Fruit fly (Drosophila melanogaster) whole organism, prepupa: ENCODE results near the gene CG6118.

Experiments
- Blimp-1 ChIP-seq: fragments of 200-800 bp; sonication (Bioruptor generic); optimal IDR thresholded peaks from 3 replicates; lab custom pipeline; 2017; ENCODE audit warnings: missing biosample characterization, missing genetic modification characterization, mild to moderate bottlenecking, moderate library complexity, missing genetic modification reagents
- CG10631 ChIP-seq: fragments of 200-800 bp; sonication (Bioruptor generic); optimal IDR thresholded peaks from 2 replicates; lab custom pipeline; 2016; ENCODE audit warnings: missing biosample characterization, missing genetic modification characterization
- CG10669 ChIP-seq: fragments of 200-800 bp; sonication (Bioruptor generic); optimal IDR thresholded peaks from 3 replicates; lab custom pipeline; 2018; ENCODE audit warnings: missing biosample characterization, mild to moderate bottlenecking, missing genetic modification characterization, moderate library complexity
- CG11762 ChIP-seq: fragments of 200-800 bp; sonication (Bioruptor generic); optimal IDR thresholded peaks from 3 replicates; lab custom pipeline; 2016; ENCODE audit warnings: missing biosample characterization, missing genetic modification characterization; ENCODE audit not compliant: insufficient read depth
- CG15336 ChIP-seq: fragments of 200-800 bp; sonication (Bioruptor generic); IDR thresholded peaks from 2 replicates; pipeline ENCODE4 v1.3.6; 2022; ENCODE audit warnings: missing biosample characterization, missing genetic modification characterization
- CG1621 ChIP-seq: fragments of 200-800 bp; sonication (Bioruptor generic); optimal IDR thresholded peaks from 3 replicates; lab custom pipeline; 2018; ENCODE audit warnings: missing biosample characterization, mild to moderate bottlenecking, missing genetic modification characterization
- CG16779 ChIP-seq: fragments of 200-800 bp; sonication (Bioruptor generic); optimal IDR thresholded peaks from 3 replicates; lab custom pipeline; 2017; ENCODE audit warnings: missing biosample characterization, mild to moderate bottlenecking, missing genetic modification characterization
- CG31627 ChIP-seq: fragments of 200-800 bp; sonication (Bioruptor generic); optimal IDR thresholded peaks from 3 replicates; lab custom pipeline; 2016; ENCODE audit warnings: missing biosample characterization, missing genetic modification characterization
- CG32006 ChIP-seq: fragments of 200-800 bp; sonication (Bioruptor generic); optimal IDR thresholded peaks from 3 replicates; lab custom pipeline; 2017; ENCODE audit warnings: missing biosample characterization, mild to moderate bottlenecking, missing genetic modification characterization
- CG3919 ChIP-seq: fragments of 200-800 bp; sonication (Bioruptor generic); optimal IDR thresholded peaks from 3 replicates; lab custom pipeline; 2016; ENCODE audit warnings: missing biosample characterization, missing genetic modification characterization
- CG6276 ChIP-seq: fragments of 200-800 bp; sonication (Bioruptor generic); optimal IDR thresholded peaks from 2 replicates; lab custom pipeline; 2017; ENCODE audit warnings: missing biosample characterization, mild to moderate bottlenecking, missing genetic modification characterization
- CG7368 ChIP-seq: fragments of 200-800 bp; sonication (Bioruptor generic); optimal IDR thresholded peaks from 3 replicates; lab custom pipeline; 2016; ENCODE audit warnings: missing biosample characterization, missing genetic modification characterization
- CG8119 ChIP-seq: fragments of 200-800 bp; sonication (Bioruptor generic); IDR thresholded peaks from 3 replicates; pipeline ENCODE4 v1.3.6; 2022; ENCODE audit warnings: missing biosample characterization, missing genetic modification characterization
- CG9139 ChIP-seq: fragments of 200-800 bp; sonication (Bioruptor generic); optimal IDR thresholded peaks from 3 replicates; lab custom pipeline; 2017; ENCODE audit warnings: missing biosample characterization, mild to moderate bottlenecking, missing genetic modification characterization
- Eip78C ChIP-seq: fragments of 200-800 bp; sonication (Bioruptor generic); peaks from one replicate; lab custom pipeline; 2016; ENCODE audit warnings: missing biosample characterization, missing genetic modification characterization
- Eip93F ChIP-seq: fragments of 200-800 bp; sonication (Bioruptor generic); optimal IDR thresholded peaks from 2 replicates; lab custom pipeline; 2016; ENCODE audit warnings: missing biosample characterization, mild to moderate bottlenecking, missing genetic modification characterization
- Ets96B ChIP-seq: fragments of 200-800 bp; optimal IDR thresholded peaks from 2 replicates; lab custom pipeline; 2019; ENCODE audit warnings: missing biosample characterization, mild to moderate bottlenecking, missing genetic modification characterization, moderate library complexity
- Hr38 ChIP-seq: sonication (Bioruptor generic); optimal IDR thresholded peaks from 2 replicates; lab custom pipeline; 2016; ENCODE audit warnings: missing biosample characterization, missing genetic modification characterization
- Hr39 ChIP-seq: fragments of 200-800 bp; sonication (Bioruptor generic); optimal IDR thresholded peaks from 2 replicates; lab custom pipeline; 2016; ENCODE audit warnings: missing biosample characterization, missing genetic modification characterization
- Hr4 ChIP-seq: fragments of 200-800 bp; sonication (Bioruptor generic); optimal IDR thresholded peaks from 3 replicates; lab custom pipeline; 2016; ENCODE audit warnings: missing biosample characterization, missing genetic modification characterization
- Met ChIP-seq: fragments of 200-800 bp; sonication (Bioruptor generic); optimal IDR thresholded peaks from 3 replicates; lab custom pipeline; 2016; ENCODE audit warnings: missing biosample characterization, missing genetic modification characterization
- Smox ChIP-seq: fragments of 200-800 bp; sonication (Bioruptor generic); optimal IDR thresholded peaks from 3 replicates; lab custom pipeline; 2016; ENCODE audit warnings: missing biosample characterization, missing genetic modification characterization
- Sox102F ChIP-seq: fragments of 200-800 bp; sonication (Bioruptor generic); optimal IDR thresholded peaks from 2 replicates; lab custom pipeline; 2016; ENCODE audit warnings: missing biosample characterization, mild to moderate bottlenecking, missing genetic modification characterization
- Sox14 ChIP-seq: fragments of 200-800 bp; sonication (Bioruptor generic); optimal IDR thresholded peaks from 3 replicates; lab custom pipeline; 2016; ENCODE audit warnings: missing biosample characterization, missing genetic modification characterization
- Sox15 ChIP-seq: fragments of 200-800 bp; sonication (Bioruptor generic); optimal IDR thresholded peaks from 3 replicates; lab custom pipeline; 2016; ENCODE audit warnings: missing biosample characterization, missing genetic modification characterization
- achi ChIP-seq: fragments of 200-800 bp; sonication (Bioruptor generic); optimal IDR thresholded peaks from 3 replicates; lab custom pipeline; 2016; ENCODE audit warnings: missing biosample characterization, missing genetic modification characterization
- acj6 ChIP-seq: fragments of 200-800 bp; sonication (Bioruptor generic); optimal IDR thresholded peaks from 3 replicates; lab custom pipeline; 2016; ENCODE audit warnings: missing biosample characterization, missing genetic modification characterization
- cyc ChIP-seq: fragments of 200-800 bp; sonication (Bioruptor generic); optimal IDR thresholded peaks from 3 replicates; lab custom pipeline; 2016; ENCODE audit warnings: missing biosample characterization, missing genetic modification characterization
- esn ChIP-seq: fragments of 200-800 bp; sonication (Bioruptor generic); optimal IDR thresholded peaks from 2 replicates; lab custom pipeline; 2016; ENCODE audit warnings: missing biosample characterization, mild to moderate bottlenecking, missing genetic modification characterization, moderate library complexity
- fkh ChIP-seq: fragments of 200-800 bp; sonication (Bioruptor generic); optimal IDR thresholded peaks from 3 replicates; lab custom pipeline; 2017; ENCODE audit warnings: missing biosample characterization, mild to moderate bottlenecking, missing genetic modification characterization, moderate library complexity
- net ChIP-seq: fragments of 200-800 bp; sonication (Bioruptor generic); optimal IDR thresholded peaks from 3 replicates; lab custom pipeline; 2016; ENCODE audit warnings: missing biosample characterization, missing genetic modification characterization
- pdm3 ChIP-seq: fragments of 200-800 bp; sonication (Bioruptor generic); optimal IDR thresholded peaks from 3 replicates; lab custom pipeline; 2016; ENCODE audit warnings: missing biosample characterization, missing genetic modification characterization
- salr ChIP-seq, 2 experiments: fragments of 200-800 bp; sonication (Bioruptor generic); optimal IDR thresholded peaks; 3 replicates each; lab custom pipeline; 2016 to 2018; ENCODE audit warnings: missing biosample characterization in 2 of 2, missing genetic modification characterization in 2 of 2, mild to moderate bottlenecking in 1 of 2
- spab ChIP-seq: fragments of 200-800 bp; sonication (Bioruptor generic); optimal IDR thresholded peaks from 2 replicates; lab custom pipeline; 2017; ENCODE audit warnings: missing biosample characterization, mild to moderate bottlenecking, missing genetic modification characterization, missing genetic modification reagents
- ss ChIP-seq, 2 experiments: fragments of 200-800 bp; sonication (Bioruptor generic); optimal IDR thresholded peaks; 2 replicates in 1 of 2; 3 replicates in 1 of 2; lab custom pipeline; 2017 to 2018; ENCODE audit warnings: mild to moderate bottlenecking in 2 of 2, missing biosample characterization in 2 of 2, missing genetic modification characterization in 2 of 2, moderate library complexity in 1 of 2
- svp ChIP-seq: fragments of 200-800 bp; sonication (Bioruptor generic); peaks from one replicate; lab custom pipeline; 2016; ENCODE audit warnings: missing biosample characterization, missing genetic modification characterization
- topi ChIP-seq: fragments of 200-800 bp; sonication (Bioruptor generic); optimal IDR thresholded peaks from 3 replicates; lab custom pipeline; 2016; ENCODE audit warnings: missing biosample characterization, missing genetic modification characterization
- vri ChIP-seq: fragments of 200-800 bp; sonication (Bioruptor generic); optimal IDR thresholded peaks from 3 replicates; lab custom pipeline; 2016; ENCODE audit warnings: missing biosample characterization, mild to moderate bottlenecking, missing genetic modification characterization

The CG6118 gene

dm6 chr3R:15457386-15458011, 23.0 kb upstream of the CG6118 start (continued):
- TF ChIP-seq net (GFP tag; lab: Kevin White, UChicago) (no peak), Blimp-1 (GFP tag; lab: Kevin White, UChicago) (no peak), CG11762 (no peak), CG7368 (GFP tag; lab: Kevin White, UChicago) (peak; percentile 23), vri (peak; percentile 48), topi (GFP tag; lab: Kevin White, UChicago) (peak; percentile 53), Sox14 (GFP tag; lab: Kevin White, UChicago) (peak; percentile 42), Met (GFP tag; lab: Kevin White, UChicago) (peak; percentile 66), acj6 (GFP tag; lab: Kevin White, UChicago) (peak; percentile 45), CG31627 (GFP tag; lab: Kevin White, UChicago) (peak; percentile 50), CG15336 (GFP tag; lab: Robert Waterston, UW) (no peak), CG6276 (GFP tag; lab: Kevin White, UChicago) (no peak), Sox15 (GFP tag; lab: Kevin White, UChicago) (no peak), Smox (peak; percentile 62), esn (GFP tag; lab: Kevin White, UChicago) (peak; percentile 68), CG3919 (peak; percentile 37), Hr4 (no peak), Ets96B (tag; lab: Kevin White, UChicago) (peak; percentile 55), Hr38 (GFP tag; lab: Kevin White, UChicago) (no peak), CG8119 (GFP tag; lab: Robert Waterston, UW) (no peak), spab (no peak), CG10669 (GFP tag; lab: Kevin White, UChicago) (peak; percentile 52), Sox102F (peak; percentile 48), cyc (GFP tag; lab: Kevin White, UChicago) (peak; percentile 34), svp (GFP tag; lab: Kevin White, UChicago) (peak; percentile 40), CG16779 (no peak), CG10631 (GFP tag; lab: Kevin White, UChicago) (peak; percentile 44), Eip93F (GFP tag; lab: Kevin White, UChicago) (no peak), fkh (no peak), CG1621 (tag; lab: Kevin White, UChicago) (peak; percentile 18), pdm3 (GFP tag; lab: Kevin White, UChicago) (peak; percentile 55), achi (GFP tag; lab: Kevin White, UChicago) (peak; percentile 29), Hr39 (GFP tag; lab: Kevin White, UChicago) (peak; percentile 50), salr (GFP tag; optimal IDR thresholded peaks at IDR 0.05; lab: Kevin White, UChicago) (peak in 1 of 2 experiments; percentile 27), CG32006 (GFP tag; lab: Kevin White, UChicago) (no peak)

dm6 chr3R:15451344-15452107, 17.0 kb upstream of the CG6118 start:
- TF ChIP-seq CG9139 (GFP tag; lab: Kevin White, UChicago) (no peak), CG11762 (no peak), ss (GFP tag; optimal IDR thresholded peaks at IDR 0.05; lab: Kevin White, UChicago) (peak in 1 of 2 experiments; percentile 23), Eip78C (GFP tag; lab: Kevin White, UChicago) (peak; percentile 46), CG8119 (GFP tag; lab: Robert Waterston, UW) (no peak)
